Fruit fly (Drosophila melanogaster) whole organism, embryonic: ENCODE measurements around the gene RpS12.

ENCODE experiments used
- ATbp ChIP-seq: fragments of 200-800 bp; sonication (Bioruptor generic); optimal IDR thresholded peaks from 2 replicates; lab custom pipeline; 2017; ENCODE audit warnings: missing biosample characterization, mild to moderate bottlenecking, missing genetic modification characterization, missing genetic modification reagents
- Atf-2 ChIP-seq: fragments of 200-800 bp; sonication (Bioruptor generic); optimal IDR thresholded peaks from 2 replicates; lab custom pipeline; 2016; ENCODE audit warnings: missing biosample characterization, missing genetic modification characterization
- Atf6 ChIP-seq: fragments of 200-800 bp; sonication (Bioruptor generic); IDR thresholded peaks from 2 replicates; pipeline ENCODE4 v1.3.6; 2022; ENCODE audit warnings: missing biosample characterization, missing genetic modification characterization
- BtbVII ChIP-seq: fragments of 200-800 bp; sonication (Bioruptor generic); optimal IDR thresholded peaks from 3 replicates; lab custom pipeline; 2017; ENCODE audit warnings: missing biosample characterization, mild to moderate bottlenecking, missing genetic modification characterization
- CG10654 ChIP-seq: fragments of 200-800 bp; sonication (Bioruptor generic); optimal IDR thresholded peaks from 2 replicates; lab custom pipeline; 2016; ENCODE audit warnings: missing biosample characterization, missing genetic modification characterization
- CG11398 ChIP-seq: fragments of 200-800 bp; sonication (Bioruptor generic); optimal IDR thresholded peaks from 2 replicates; lab custom pipeline; 2016; ENCODE audit warnings: missing biosample characterization, missing genetic modification characterization
- CG12219 ChIP-seq: fragments of 200-800 bp; sonication (Bioruptor generic); optimal IDR thresholded peaks from 3 replicates; lab custom pipeline; 2018; ENCODE audit warnings: missing biosample characterization, mild to moderate bottlenecking, missing genetic modification characterization
- CG13624 ChIP-seq: fragments of 200-800 bp; sonication (Bioruptor generic); optimal IDR thresholded peaks from 2 replicates; lab custom pipeline; 2016; ENCODE audit warnings: missing biosample characterization, missing genetic modification characterization
- CG17802 ChIP-seq: fragments of 200-800 bp; sonication (Bioruptor generic); optimal IDR thresholded peaks from 2 replicates; lab custom pipeline; 2018; ENCODE audit warnings: missing biosample characterization, mild to moderate bottlenecking, missing genetic modification characterization, moderate library complexity
- CG18619 ChIP-seq: fragments of 200-800 bp; sonication (Bioruptor generic); optimal IDR thresholded peaks from 3 replicates; lab custom pipeline; 2017; ENCODE audit warnings: missing biosample characterization, mild to moderate bottlenecking, missing genetic modification characterization
- CG2875 ChIP-seq: fragments of 200-800 bp; sonication (Bioruptor generic); optimal IDR thresholded peaks from 2 replicates; lab custom pipeline; 2017; ENCODE audit warnings: missing biosample characterization, mild to moderate bottlenecking, missing genetic modification characterization, missing genetic modification reagents
- CG2889 ChIP-seq: fragments of 200-800 bp; sonication (Bioruptor generic); IDR thresholded peaks from 3 replicates; pipeline ENCODE4 v1.3.6; 2022; ENCODE audit warnings: missing biosample characterization, missing genetic modification characterization
- CG30403 ChIP-seq: fragments of 200-800 bp; sonication (Bioruptor generic); optimal IDR thresholded peaks from 3 replicates; lab custom pipeline; 2016; ENCODE audit warnings: missing biosample characterization, missing genetic modification characterization
- CG4282 ChIP-seq: fragments of 200-800 bp; sonication (Bioruptor generic); optimal IDR thresholded peaks from 2 replicates; lab custom pipeline; 2016; ENCODE audit warnings: missing biosample characterization, missing genetic modification characterization
- CG8281 ChIP-seq: fragments of 200-800 bp; sonication (Bioruptor generic); optimal IDR thresholded peaks from 2 replicates; lab custom pipeline; 2018; ENCODE audit warnings: missing biosample characterization, mild to moderate bottlenecking, missing genetic modification characterization, moderate library complexity
- CG8290 ChIP-seq, 3 experiments: fragments of 200-800 bp; sonication (Bioruptor generic); optimal IDR thresholded peaks; 2 replicates each; lab custom pipeline; 2016 to 2019; ENCODE audit warnings: missing biosample characterization in 3 of 3, missing genetic modification characterization in 3 of 3, mild to moderate bottlenecking in 2 of 3, moderate library complexity in 1 of 3
- CG8388 ChIP-seq: fragments of 200-800 bp; sonication (Bioruptor generic); optimal IDR thresholded peaks from 2 replicates; lab custom pipeline; 2019; ENCODE audit warnings: missing biosample characterization, mild to moderate bottlenecking, missing genetic modification characterization, moderate library complexity
- CG9876 ChIP-seq: fragments of 200-800 bp; sonication (Bioruptor generic); optimal IDR thresholded peaks from 2 replicates; lab custom pipeline; 2016; ENCODE audit warnings: missing biosample characterization, missing genetic modification characterization
- Fer2 ChIP-seq: fragments of 200-800 bp; sonication (Bioruptor generic); optimal IDR thresholded peaks from 2 replicates; lab custom pipeline; 2018; ENCODE audit warnings: missing biosample characterization, mild to moderate bottlenecking, missing genetic modification characterization, moderate library complexity
- HLHmδ ChIP-seq: fragments of 200-800 bp; sonication (Bioruptor generic); optimal IDR thresholded peaks from 2 replicates; lab custom pipeline; 2018; ENCODE audit warnings: missing biosample characterization, mild to moderate bottlenecking, missing genetic modification characterization, moderate library complexity
- Hr51 ChIP-seq, 2 experiments: fragments of 200-800 bp; sonication (Bioruptor generic); optimal IDR thresholded peaks; 2 replicates in 1 of 2; 3 replicates in 1 of 2; lab custom pipeline; 2016 to 2018; ENCODE audit warnings: missing biosample characterization in 2 of 2, missing genetic modification characterization in 2 of 2, mild to moderate bottlenecking in 1 of 2, moderate library complexity in 1 of 2
- Max ChIP-seq: fragments of 200-800 bp; sonication (Bioruptor generic); optimal IDR thresholded peaks from 2 replicates; lab custom pipeline; 2016; ENCODE audit warnings: missing biosample characterization, mild to moderate bottlenecking, missing genetic modification characterization
- Sry-β ChIP-seq: fragments of 200-800 bp; sonication (Bioruptor generic); optimal IDR thresholded peaks from 2 replicates; lab custom pipeline; 2018; ENCODE audit warnings: missing biosample characterization, mild to moderate bottlenecking, missing genetic modification characterization, moderate library complexity
- aop ChIP-seq: fragments of 200-800 bp; sonication (Bioruptor generic); IDR thresholded peaks from 2 replicates; pipeline ENCODE4 v1.3.6; 2022; ENCODE audit warnings: missing biosample characterization, missing genetic modification characterization
- ap ChIP-seq: fragments of 200-800 bp; sonication (Bioruptor generic); IDR thresholded peaks from 2 replicates; pipeline ENCODE4 v1.3.6; 2022; ENCODE audit warnings: missing biosample characterization, missing genetic modification characterization
- ash1 ChIP-seq: fragments of 200-800 bp; sonication (Bioruptor generic); optimal IDR thresholded peaks from 2 replicates; lab custom pipeline; 2018; ENCODE audit warnings: missing biosample characterization, mild to moderate bottlenecking, missing genetic modification characterization
- bab2 ChIP-seq: fragments of 200-800 bp; sonication (Bioruptor generic); optimal IDR thresholded peaks from 2 replicates; lab custom pipeline; 2016; ENCODE audit warnings: missing biosample characterization, missing genetic modification characterization
- cg ChIP-seq: fragments of 200-800 bp; sonication (Bioruptor generic); optimal IDR thresholded peaks from 3 replicates; lab custom pipeline; 2019; ENCODE audit warnings: missing biosample characterization, mild to moderate bottlenecking, missing genetic modification characterization, moderate library complexity
- disco-r ChIP-seq: fragments of 200-800 bp; sonication (Bioruptor generic); optimal IDR thresholded peaks from 2 replicates; lab custom pipeline; 2016; ENCODE audit warnings: missing biosample characterization, missing genetic modification characterization
- dmrt11E ChIP-seq: fragments of 200-800 bp; sonication (Bioruptor generic); optimal IDR thresholded peaks from 3 replicates; lab custom pipeline; 2018; ENCODE audit warnings: missing biosample characterization, mild to moderate bottlenecking, missing genetic modification characterization, moderate library complexity
- eve ChIP-seq, 2 experiments: fragments of >200 bp; optimal IDR thresholded peaks; 2 replicates each; lab custom pipeline; 2017; ENCODE audit warnings: missing biosample characterization in 2 of 2, missing genetic modification characterization in 2 of 2
- eyg ChIP-seq: fragments of 200-800 bp; sonication (Bioruptor generic); optimal IDR thresholded peaks from 3 replicates; lab custom pipeline; 2016; ENCODE audit warnings: missing biosample characterization, missing genetic modification characterization
- jing ChIP-seq: fragments of 200-800 bp; sonication (Bioruptor generic); optimal IDR thresholded peaks from 2 replicates; lab custom pipeline; 2018; ENCODE audit warnings: missing biosample characterization, mild to moderate bottlenecking, missing genetic modification characterization
- lbe ChIP-seq: fragments of 200-800 bp; sonication (Bioruptor generic); optimal IDR thresholded peaks from 2 replicates; lab custom pipeline; 2016; ENCODE audit warnings: missing biosample characterization, mild to moderate bottlenecking, missing genetic modification characterization
- lilli ChIP-seq: fragments of 200-800 bp; sonication (Bioruptor generic); optimal IDR thresholded peaks from 3 replicates; lab custom pipeline; 2016; ENCODE audit warnings: missing biosample characterization, missing genetic modification characterization
- phol ChIP-seq: fragments of 200-800 bp; sonication (Bioruptor generic); optimal IDR thresholded peaks from 3 replicates; lab custom pipeline; 2018; ENCODE audit warnings: missing biosample characterization, mild to moderate bottlenecking, missing genetic modification characterization, moderate library complexity
- prd ChIP-seq, 3 experiments: fragments of >200 bp in 2 of 3; fragments of 200-800 bp in 1 of 3; sonication (Bioruptor generic) in 1 of 3; optimal IDR thresholded peaks in 2 of 3; IDR thresholded peaks in 1 of 3; 2 replicates in 2 of 3; 3 replicates in 1 of 3; pipeline versions ENCODE4 v1.3.6 to Lab custom; 2017 to 2022; ENCODE audit warnings: missing biosample characterization in 1 of 3, missing genetic modification characterization in 1 of 3
- repo ChIP-seq: fragments of 200-800 bp; sonication (Bioruptor generic); optimal IDR thresholded peaks from 2 replicates; lab custom pipeline; 2016; ENCODE audit warnings: missing biosample characterization, missing genetic modification characterization
- schlank ChIP-seq: fragments of 200-800 bp; sonication (Bioruptor generic); optimal IDR thresholded peaks from 2 replicates; lab custom pipeline; 2018; ENCODE audit warnings: missing biosample characterization, mild to moderate bottlenecking, missing genetic modification characterization
- slbo ChIP-seq: fragments of 200-800 bp; sonication (Bioruptor generic); IDR thresholded peaks from 2 replicates; pipeline ENCODE4 v1.3.6; 2022; ENCODE audit warnings: missing biosample characterization, missing genetic modification characterization
- tgo ChIP-seq: fragments of 200-800 bp; sonication (Bioruptor generic); IDR thresholded peaks from 3 replicates; pipeline ENCODE4 v1.3.6; 2022; ENCODE audit warnings: missing biosample characterization, missing genetic modification characterization
- tin ChIP-seq: fragments of 200-800 bp; sonication (Bioruptor generic); optimal IDR thresholded peaks from 3 replicates; lab custom pipeline; 2016; ENCODE audit warnings: missing biosample characterization, missing genetic modification characterization
- tll ChIP-seq, 2 experiments: fragments of 200-800 bp in 1 of 2; fragments of >200 bp in 1 of 2; sonication (Bioruptor generic) in 1 of 2; optimal IDR thresholded peaks; 2 replicates each; lab custom pipeline; 2017 to 2019; ENCODE audit warnings: missing biosample characterization in 2 of 2, missing genetic modification characterization in 2 of 2, mild to moderate bottlenecking in 1 of 2, moderate library complexity in 1 of 2
- tna ChIP-seq: fragments of 200-800 bp; sonication (Bioruptor generic); IDR thresholded peaks from 2 replicates; pipeline ENCODE4 v1.3.6; 2022; ENCODE audit warnings: missing biosample characterization, missing genetic modification characterization; ENCODE audit not compliant: partially characterized antibody
- toy ChIP-seq: fragments of 200-800 bp; sonication (Bioruptor generic); IDR thresholded peaks from 2 replicates; pipeline ENCODE4 v1.3.6; 2022; ENCODE audit warnings: missing biosample characterization, missing genetic modification characterization
- tup ChIP-seq: fragments of 200-800 bp; sonication (Bioruptor generic); optimal IDR thresholded peaks from 2 replicates; lab custom pipeline; 2016; ENCODE audit warnings: missing biosample characterization, mild to moderate bottlenecking, missing genetic modification characterization, moderate library complexity
- wor ChIP-seq: fragments of 200-800 bp; sonication (Bioruptor generic); IDR thresholded peaks from 2 replicates; pipeline ENCODE4 v1.3.6; 2022; ENCODE audit warnings: missing biosample characterization, missing genetic modification characterization

Gene RpS12

dm6 chr3L:13022854-13023560 lies at the start of gene RpS12 (continued):
- TF ChIP-seq CG12219 (peak; percentile 72), CG2889 (0 out of 3 replicates have a peak, but pooled peaks have one; percentile 39), CG30403 (GFP tag; lab: Kevin White, UChicago) (peak; percentile 73), ATbp (GFP tag; lab: Kevin White, UChicago) (peak; percentile 72), Hr51 (GFP tag; optimal IDR thresholded peaks at IDR 0.05; lab: Kevin White, UChicago) (peak; percentile 56 to 74), ash1 (GFP tag; lab: Kevin White, UChicago) (peak; percentile 81), BtbVII (GFP tag; lab: Kevin White, UChicago) (peak; percentile 77), prd (optimal IDR thresholded peaks at IDR 0.05; lab: Kevin White, UChicago) (no peak), prd (GFP tag; IDR thresholded peaks at IDR 0.05; lab: Robert Waterston, UW) (peak; percentile 48; the same call in 2 of the 3 replicates), CG18619 (peak; percentile 87), tgo (GFP tag; lab: Robert Waterston, UW) (peak; percentile 55), ap (GFP tag; lab: Robert Waterston, UW) (peak; percentile 68), CG11398 (GFP tag; lab: Kevin White, UChicago) (peak; percentile 76), slbo (peak; percentile 83), toy (GFP tag; lab: Robert Waterston, UW) (peak; percentile 64; the same call in 1 of the 2 replicates), aop (GFP tag; lab: Robert Waterston, UW) (0 out of 2 replicates have a peak, but pooled peaks have one; percentile 47), CG17802 (tag; lab: Kevin White, UChicago) (peak; percentile 82), CG9876 (GFP tag; lab: Kevin White, UChicago) (peak; percentile 88), schlank (tag; lab: Kevin White, UChicago) (peak; percentile 84), Max (peak; percentile 91), tin (GFP tag; lab: Kevin White, UChicago) (peak; percentile 76), phol (tag; lab: Kevin White, UChicago) (peak; percentile 88), lilli (GFP tag; lab: Kevin White, UChicago) (peak; percentile 79), Sry-β (GFP tag; lab: Kevin White, UChicago) (peak; percentile 17), lbe (GFP tag; lab: Kevin White, UChicago) (peak; percentile 67), tna (peak; percentile 63), dmrt11E (peak; percentile 65), CG8388 (GFP tag; lab: Kevin White, UChicago) (peak; percentile 33), repo (GFP tag; lab: Kevin White, UChicago) (peak; percentile 72), CG8281 (peak; percentile 44), tll (GFP tag; optimal IDR thresholded peaks at IDR 0.05; lab: Kevin White, UChicago) (no peak), tup (GFP tag; lab: Kevin White, UChicago) (peak; percentile 37), eyg (GFP tag; lab: Kevin White, UChicago) (peak; percentile 71), CG10654 (GFP tag; lab: Kevin White, UChicago) (peak; percentile 80), CG13624 (GFP tag; lab: Kevin White, UChicago) (peak; percentile 84), CG4282 (peak; percentile 62), bab2 (GFP tag; lab: Kevin White, UChicago) (peak; percentile 72), Atf-2 (GFP tag; lab: Kevin White, UChicago) (peak; percentile 65), Fer2 (tag; lab: Kevin White, UChicago) (peak; percentile 56), disco-r (peak; percentile 56), Atf6 (GFP tag; lab: Robert Waterston, UW) (peak; percentile 73), HLHmδ (peak; percentile 68), CG2875 (GFP tag; lab: Kevin White, UChicago) (peak; percentile 66), eve (GFP tag; optimal IDR thresholded peaks at IDR 0.05; lab: Kevin White, UChicago) (peak in 1 of 2 experiments; percentile 81), cg (GFP tag; lab: Kevin White, UChicago) (no peak), jing (peak; percentile 22), CG8290 (GFP tag; optimal IDR thresholded peaks at IDR 0.05; lab: Kevin White, UChicago) (peak; percentile 71), CG8290 (tag; optimal IDR thresholded peaks at IDR 0.05; lab: Kevin White, UChicago) (peak in 1 of 2 experiments; percentile 95), wor (GFP tag; lab: Robert Waterston, UW) (peak; percentile 37)
